Fruit fly (Drosophila melanogaster) whole organism, prepupa: ENCODE results near the gene Drak.

Source experiments
- CG11902 ChIP-seq: fragments of 200-800 bp; sonication (Bioruptor generic); optimal IDR thresholded peaks from 3 replicates; lab custom pipeline; 2016; ENCODE audit warnings: missing biosample characterization, missing genetic modification characterization
- Lpt ChIP-seq: fragments of 200-800 bp; sonication (Bioruptor generic); optimal IDR thresholded peaks from 3 replicates; lab custom pipeline; 2016; ENCODE audit warnings: missing biosample characterization, missing genetic modification characterization
- lz ChIP-seq: fragments of 200-800 bp; sonication (Bioruptor generic); optimal IDR thresholded peaks from 3 replicates; lab custom pipeline; 2016; ENCODE audit warnings: missing biosample characterization, missing genetic modification characterization
- svp ChIP-seq: fragments of 200-800 bp; sonication (Bioruptor generic); peaks from one replicate; lab custom pipeline; 2016; ENCODE audit warnings: missing biosample characterization, missing genetic modification characterization

DNA sequence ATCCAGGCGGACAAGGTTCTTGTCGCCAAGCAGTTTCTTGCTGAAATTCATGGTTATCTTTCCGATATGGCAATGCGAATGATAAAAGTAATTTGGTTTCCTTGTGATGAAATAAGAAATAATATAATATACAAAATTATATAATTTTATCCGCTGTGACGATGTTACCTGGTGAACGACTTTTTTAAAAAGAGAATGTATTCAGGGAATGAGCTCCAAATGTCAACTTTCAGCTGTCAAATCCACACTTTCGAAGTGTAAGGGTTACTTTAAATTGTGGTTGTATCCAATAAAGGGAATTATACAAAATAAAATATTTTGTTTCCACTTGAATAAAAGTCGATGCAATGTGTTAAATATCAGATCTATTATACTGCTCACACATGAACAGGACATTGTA lies 1.5 kb upstream of the Drak start, which contains the start of gene CG33235:
- TF ChIP-seq Lpt (GFP tag; lab: Kevin White, UChicago) (no peak), CG11902 (GFP tag; lab: Kevin White, UChicago) (no peak), svp (GFP tag; lab: Kevin White, UChicago) (no peak), lz (GFP tag; lab: Kevin White, UChicago) (no peak)
